Fruit fly (Drosophila melanogaster): ENCODE results near the gene Mtpalpha.
A peak's percentile ranks its signal among the peaks of the same experiment; 100 is the strongest.

dm6 chr2L:9568360-9569088, 8.0 kb downstream of the Mtpalpha start, which contains the start of gene brwl:
- TF ChIP-seq tai (GFP tag; optimal IDR thresholded peaks at IDR 0.05) (peak; percentile 97), ey (GFP tag; optimal IDR thresholded peaks at IDR 0.05) (peak; percentile 99), pan (optimal IDR thresholded peaks at IDR 0.05) (no peak), Myc (optimal IDR thresholded peaks at IDR 0.05) (no peak), dl (GFP tag; optimal IDR thresholded peaks at IDR 0.05; ENCODE audit: insufficient read depth in 1 of 2, partially characterized antibody in 2 of 2) (peak in 1 of 2 experiments; percentile 26), Dif (GFP tag; optimal IDR thresholded peaks at IDR 0.05; ENCODE audit: partially characterized antibody) (peak; percentile 45), woc (GFP tag; optimal IDR thresholded peaks at IDR 0.05) (peak; percentile 94), usp (GFP tag; optimal IDR thresholded peaks at IDR 0.05) (no peak), Dfd (GFP tag; optimal IDR thresholded peaks at IDR 0.05) (peak; percentile 91), Abd-B (GFP tag; optimal IDR thresholded peaks at IDR 0.05) (no peak), brk (GFP tag; optimal IDR thresholded peaks at IDR 0.05) (peak; percentile 97), h (GFP tag; optimal IDR thresholded peaks at IDR 0.05) (peak; percentile 99), sv (GFP tag; optimal IDR thresholded peaks at IDR 0.05) (peak; percentile 97)
